Fruit fly (Drosophila melanogaster) whole organism, embryonic: ENCODE measurements around the gene Sf3b3.
A peak's percentile ranks its signal among the peaks of the same experiment; 100 is the strongest.

Source experiments
- B-H1 ChIP-seq: fragments of 200-800 bp; sonication (Bioruptor generic); IDR thresholded peaks from 3 replicates; pipeline ENCODE4 v1.3.6; 2022; ENCODE audit warnings: missing biosample characterization, missing genetic modification characterization
- CG1024 ChIP-seq: fragments of 200-800 bp; sonication (Bioruptor generic); IDR thresholded peaks from 2 replicates; pipeline ENCODE4 v1.3.6; 2022; ENCODE audit warnings: missing biosample characterization, missing genetic modification characterization
- CG11560 ChIP-seq: fragments of 200-800 bp; sonication (Bioruptor generic); IDR thresholded peaks from 3 replicates; pipeline ENCODE4 v1.3.6; 2022; ENCODE audit warnings: missing biosample characterization, missing genetic modification characterization
- CG14710 ChIP-seq: fragments of 200-800 bp; sonication (Bioruptor generic); optimal IDR thresholded peaks from 3 replicates; lab custom pipeline; 2019; ENCODE audit warnings: missing biosample characterization, mild to moderate bottlenecking, missing genetic modification characterization, moderate library complexity
- CG15601 ChIP-seq: fragments of 200-800 bp; sonication (Bioruptor generic); optimal IDR thresholded peaks from 3 replicates; lab custom pipeline; 2019; ENCODE audit warnings: missing biosample characterization, mild to moderate bottlenecking, missing genetic modification characterization, moderate library complexity
- CG15696 ChIP-seq: fragments of 200-800 bp; sonication (Bioruptor generic); optimal IDR thresholded peaks from 2 replicates; lab custom pipeline; 2019; ENCODE audit warnings: missing biosample characterization, mild to moderate bottlenecking, missing genetic modification characterization, moderate library complexity
- CG17328 ChIP-seq: fragments of 200-800 bp; sonication (Bioruptor generic); IDR thresholded peaks from 2 replicates; pipeline ENCODE4 v1.3.6; 2022; ENCODE audit warnings: missing biosample characterization, missing genetic modification characterization
- CG17361 ChIP-seq: fragments of 200-800 bp; sonication (Bioruptor generic); IDR thresholded peaks from 3 replicates; pipeline ENCODE4 v1.3.6; 2022; ENCODE audit warnings: missing biosample characterization, missing genetic modification characterization
- CG18262 ChIP-seq: fragments of 200-800 bp; optimal IDR thresholded peaks from 3 replicates; lab custom pipeline; 2019; ENCODE audit warnings: missing biosample characterization, mild to moderate bottlenecking, missing genetic modification characterization, moderate library complexity
- CG18599 ChIP-seq: fragments of 200-800 bp; sonication (Bioruptor generic); optimal IDR thresholded peaks from 3 replicates; lab custom pipeline; 2017; ENCODE audit warnings: missing biosample characterization, missing genetic modification characterization, mild to moderate bottlenecking, moderate library complexity, missing genetic modification reagents
- CG2129 ChIP-seq: fragments of 200-800 bp; sonication (Bioruptor generic); IDR thresholded peaks from 2 replicates; pipeline ENCODE4 v1.3.6; 2022; ENCODE audit warnings: missing biosample characterization, missing genetic modification characterization; ENCODE audit not compliant: partially characterized antibody
- CG2712 ChIP-seq: fragments of 200-800 bp; optimal IDR thresholded peaks from 3 replicates; lab custom pipeline; 2019; ENCODE audit warnings: missing biosample characterization, mild to moderate bottlenecking, missing genetic modification characterization, moderate library complexity
- CG3995 ChIP-seq: fragments of 200-800 bp; sonication (Bioruptor generic); optimal IDR thresholded peaks from 3 replicates; lab custom pipeline; 2016; ENCODE audit warnings: missing biosample characterization, missing genetic modification characterization
- CG4707 ChIP-seq: fragments of 200-800 bp; sonication (Bioruptor generic); optimal IDR thresholded peaks from 2 replicates; lab custom pipeline; 2018; ENCODE audit warnings: missing biosample characterization, mild to moderate bottlenecking, missing genetic modification characterization, moderate library complexity
- CG5953 ChIP-seq: fragments of 200-800 bp; sonication (Bioruptor generic); IDR thresholded peaks from 2 replicates; pipeline ENCODE4 v1.3.6; 2022; ENCODE audit warnings: missing biosample characterization, missing genetic modification characterization
- CG7372 ChIP-seq: fragments of 200-800 bp; sonication (Bioruptor generic); IDR thresholded peaks from 2 replicates; pipeline ENCODE4 v1.3.6; 2022; ENCODE audit warnings: missing biosample characterization, missing genetic modification characterization
- CG7839 ChIP-seq: fragments of 200-800 bp; sonication (Bioruptor generic); optimal IDR thresholded peaks from 3 replicates; lab custom pipeline; 2018; ENCODE audit warnings: missing biosample characterization, mild to moderate bottlenecking, missing genetic modification characterization, moderate library complexity
- CG8924 ChIP-seq: fragments of 200-800 bp; optimal IDR thresholded peaks from 3 replicates; lab custom pipeline; 2019; ENCODE audit warnings: missing biosample characterization, mild to moderate bottlenecking, missing genetic modification characterization, moderate library complexity
- CG9727 ChIP-seq: fragments of 200-800 bp; sonication (Bioruptor generic); optimal IDR thresholded peaks from 3 replicates; lab custom pipeline; 2017; ENCODE audit warnings: missing biosample characterization, mild to moderate bottlenecking, missing genetic modification characterization
- Chrac-16 ChIP-seq: fragments of 200-800 bp; sonication (Bioruptor generic); optimal IDR thresholded peaks from 3 replicates; lab custom pipeline; 2016; ENCODE audit warnings: missing biosample characterization, missing genetic modification characterization
- Dek ChIP-seq: fragments of 200-800 bp; sonication (Bioruptor generic); optimal IDR thresholded peaks from 3 replicates; lab custom pipeline; 2019; ENCODE audit warnings: missing biosample characterization, mild to moderate bottlenecking, missing genetic modification characterization, moderate library complexity
- Doc3 ChIP-seq: fragments of 200-800 bp; sonication (Bioruptor generic); IDR thresholded peaks from 3 replicates; pipeline ENCODE4 v1.3.6; 2022; ENCODE audit warnings: missing biosample characterization, missing genetic modification characterization; ENCODE audit not compliant: partially characterized antibody
- Fer1 ChIP-seq: fragments of 200-800 bp; sonication (Bioruptor generic); optimal IDR thresholded peaks from 2 replicates; lab custom pipeline; 2017; ENCODE audit warnings: missing biosample characterization, mild to moderate bottlenecking, missing genetic modification characterization
- Hr51 ChIP-seq, 2 experiments: fragments of 200-800 bp; sonication (Bioruptor generic); optimal IDR thresholded peaks; 2 replicates in 1 of 2; 3 replicates in 1 of 2; lab custom pipeline; 2016 to 2018; ENCODE audit warnings: missing biosample characterization in 2 of 2, missing genetic modification characterization in 2 of 2, mild to moderate bottlenecking in 1 of 2, moderate library complexity in 1 of 2
- Hsf ChIP-seq: fragments of 200-800 bp; sonication (Bioruptor generic); optimal IDR thresholded peaks from 3 replicates; lab custom pipeline; 2016; ENCODE audit warnings: missing biosample characterization, missing genetic modification characterization
- NC2α ChIP-seq: fragments of 200-800 bp; sonication (Bioruptor generic); optimal IDR thresholded peaks from 2 replicates; lab custom pipeline; 2016; ENCODE audit warnings: missing biosample characterization, missing genetic modification characterization
- NC2β ChIP-seq: fragments of 200-800 bp; sonication (Bioruptor generic); optimal IDR thresholded peaks from 2 replicates; lab custom pipeline; 2016; ENCODE audit warnings: missing biosample characterization, missing genetic modification characterization
- Six4 ChIP-seq: fragments of 200-800 bp; sonication (Bioruptor generic); optimal IDR thresholded peaks from 2 replicates; lab custom pipeline; 2016; ENCODE audit warnings: missing biosample characterization, missing genetic modification characterization
- Sry-δ ChIP-seq: fragments of 200-800 bp; sonication (Bioruptor generic); optimal IDR thresholded peaks from 2 replicates; lab custom pipeline; 2016; ENCODE audit warnings: missing biosample characterization, missing genetic modification characterization
- Ssrp ChIP-seq: fragments of 200-800 bp; sonication (Bioruptor generic); optimal IDR thresholded peaks from 2 replicates; lab custom pipeline; 2018; ENCODE audit warnings: missing biosample characterization, mild to moderate bottlenecking, missing genetic modification characterization, moderate library complexity
- Xrp1 ChIP-seq: fragments of 200-800 bp; sonication (Bioruptor generic); IDR thresholded peaks from 2 replicates; pipeline ENCODE4 v1.3.6; 2022; ENCODE audit warnings: missing biosample characterization, missing genetic modification characterization
- abd-A ChIP-seq: fragments of 200-800 bp; sonication (Bioruptor generic); optimal IDR thresholded peaks from 3 replicates; lab custom pipeline; 2019; ENCODE audit warnings: missing biosample characterization, mild to moderate bottlenecking, missing genetic modification characterization, moderate library complexity
- ap ChIP-seq: fragments of 200-800 bp; sonication (Bioruptor generic); IDR thresholded peaks from 2 replicates; pipeline ENCODE4 v1.3.6; 2022; ENCODE audit warnings: missing biosample characterization, missing genetic modification characterization
- cas ChIP-seq: fragments of 200-800 bp; sonication (Bioruptor generic); IDR thresholded peaks from 2 replicates; pipeline ENCODE4 v1.3.6; 2022; ENCODE audit warnings: missing biosample characterization, missing genetic modification characterization
- ems ChIP-seq: fragments of 200-800 bp; sonication (Bioruptor generic); optimal IDR thresholded peaks from 3 replicates; lab custom pipeline; 2016; ENCODE audit warnings: missing biosample characterization, missing genetic modification characterization
- en ChIP-seq: fragments of 200-800 bp; sonication (Bioruptor generic); optimal IDR thresholded peaks from 2 replicates; lab custom pipeline; 2016; ENCODE audit warnings: missing biosample characterization, missing genetic modification characterization
- esg ChIP-seq: fragments of 200-800 bp; sonication (Bioruptor generic); conservative IDR thresholded peaks from 2 replicates; pipeline ENCODE4 v1.3.6; 2022; ENCODE audit warnings: missing biosample characterization, missing genetic modification characterization
- gce ChIP-seq: fragments of 200-800 bp; sonication (Bioruptor generic); IDR thresholded peaks from 3 replicates; pipeline ENCODE4 v1.3.6; 2022; ENCODE audit warnings: missing biosample characterization, missing genetic modification characterization
- gcm ChIP-seq: fragments of 200-800 bp; sonication (Bioruptor generic); optimal IDR thresholded peaks from 2 replicates; lab custom pipeline; 2019; ENCODE audit warnings: missing biosample characterization, mild to moderate bottlenecking, missing genetic modification characterization, moderate library complexity
- ind ChIP-seq: fragments of 200-800 bp; sonication (Bioruptor generic); optimal IDR thresholded peaks from 3 replicates; lab custom pipeline; 2016; ENCODE audit warnings: missing biosample characterization, missing genetic modification characterization
- insv ChIP-seq, 2 experiments: fragments of 200-800 bp; sonication (Bioruptor generic); optimal IDR thresholded peaks; 3 replicates each; lab custom pipeline; 2016 to 2018; ENCODE audit warnings: missing biosample characterization in 2 of 2, missing genetic modification characterization in 2 of 2
- ken ChIP-seq: fragments of 200-800 bp; sonication (Bioruptor generic); IDR thresholded peaks from 3 replicates; pipeline ENCODE4 v1.3.6; 2022; ENCODE audit warnings: missing biosample characterization, missing genetic modification characterization
- knrl ChIP-seq: fragments of 200-800 bp; sonication (Bioruptor generic); IDR thresholded peaks from 3 replicates; pipeline ENCODE4 v1.3.6; 2022; ENCODE audit warnings: missing biosample characterization, missing genetic modification characterization; ENCODE audit not compliant: partially characterized antibody
- lab ChIP-seq: fragments of 200-800 bp; sonication (Bioruptor generic); optimal IDR thresholded peaks from 3 replicates; lab custom pipeline; 2017; ENCODE audit warnings: missing biosample characterization, missing genetic modification characterization, mild to moderate bottlenecking, moderate library complexity, missing genetic modification reagents
- maf-S ChIP-seq: fragments of 200-800 bp; sonication (Bioruptor generic); optimal IDR thresholded peaks from 2 replicates; lab custom pipeline; 2016; ENCODE audit warnings: missing biosample characterization, missing genetic modification characterization
- mam ChIP-seq: fragments of 200-800 bp; sonication (Bioruptor generic); optimal IDR thresholded peaks from 3 replicates; lab custom pipeline; 2016; ENCODE audit warnings: missing biosample characterization, missing genetic modification characterization
- oc ChIP-seq: fragments of 200-800 bp; sonication (Bioruptor generic); optimal IDR thresholded peaks from 2 replicates; lab custom pipeline; 2018; ENCODE audit warnings: missing biosample characterization, mild to moderate bottlenecking, missing genetic modification characterization, moderate library complexity
- shn ChIP-seq: fragments of 200-800 bp; sonication (Bioruptor generic); optimal IDR thresholded peaks from 3 replicates; lab custom pipeline; 2016; ENCODE audit warnings: missing biosample characterization, missing genetic modification characterization
- sisA ChIP-seq: fragments of 200-800 bp; sonication (Bioruptor generic); IDR thresholded peaks from 2 replicates; pipeline ENCODE4 v1.3.6; 2022; ENCODE audit warnings: missing biosample characterization, missing genetic modification characterization
- tgo ChIP-seq: fragments of 200-800 bp; sonication (Bioruptor generic); IDR thresholded peaks from 3 replicates; pipeline ENCODE4 v1.3.6; 2022; ENCODE audit warnings: missing biosample characterization, missing genetic modification characterization
- trh ChIP-seq: fragments of 200-800 bp; sonication (Bioruptor generic); optimal IDR thresholded peaks from 2 replicates; lab custom pipeline; 2016; ENCODE audit warnings: missing biosample characterization, missing genetic modification characterization

Gene Sf3b3

dm6 chr3L:813229-813837 lies 19.9 kb downstream of the Sf3b3 start:
- TF ChIP-seq CG7372 (no peak), CG15696 (tag; lab: Kevin White, UChicago) (no peak), Doc3 (GFP tag; lab: Robert Waterston, UW) (no peak), CG2129 (GFP tag; lab: Robert Waterston, UW) (no peak), oc (no peak), CG8924 (tag; lab: Kevin White, UChicago) (no peak), lab (GFP tag; lab: Kevin White, UChicago) (no peak), Ssrp (no peak), ems (GFP tag; lab: Kevin White, UChicago) (no peak), tgo (no peak), CG7839 (tag; lab: Kevin White, UChicago) (peak; percentile 28), trh (no peak), CG11560 (tag; lab: Robert Waterston, UW) (no peak), insv (GFP tag; optimal IDR thresholded peaks at IDR 0.05; lab: Kevin White, UChicago) (no peak), CG14710 (tag; lab: Kevin White, UChicago) (no peak), gcm (GFP tag; lab: Kevin White, UChicago) (peak; percentile 7), Six4 (GFP tag; lab: Kevin White, UChicago) (no peak), Hsf (no peak), ken (GFP tag; lab: Robert Waterston, UW) (no peak), en (GFP tag; lab: Kevin White, UChicago) (no peak), abd-A (tag; lab: Kevin White, UChicago) (no peak), B-H1 (no peak), CG17361 (GFP tag; lab: Robert Waterston, UW) (0 out of 3 replicates have a peak, but pooled peaks have one; percentile 14), shn (no peak), Fer1 (GFP tag; lab: Kevin White, UChicago) (no peak), CG3995 (GFP tag; lab: Kevin White, UChicago) (no peak), maf-S (GFP tag; lab: Kevin White, UChicago) (no peak), ap (no peak), CG2712 (tag; lab: Kevin White, UChicago) (peak; percentile 23), Xrp1 (GFP tag; lab: Robert Waterston, UW) (no peak; the same call in 1 of the 2 replicates), CG5953 (no peak), knrl (no peak), mam (GFP tag; lab: Kevin White, UChicago) (no peak), CG1024 (GFP tag; lab: Robert Waterston, UW) (peak; percentile 8; the same call in 1 of the 2 replicates), Sry-δ (GFP tag; lab: Kevin White, UChicago) (no peak), CG15601 (tag; lab: Kevin White, UChicago) (no peak), cas (no peak), esg (GFP tag; lab: Robert Waterston, UW) (no peak), NC2β (GFP tag; lab: Kevin White, UChicago) (no peak), CG18599 (no peak), ind (GFP tag; lab: Kevin White, UChicago) (no peak), NC2α (GFP tag; lab: Kevin White, UChicago) (peak; percentile 2), CG9727 (GFP tag; lab: Kevin White, UChicago) (no peak), Hr51 (GFP tag; optimal IDR thresholded peaks at IDR 0.05; lab: Kevin White, UChicago) (peak in 1 of 2 experiments; percentile 15), CG17328 (GFP tag; lab: Robert Waterston, UW) (0 out of 2 replicates have a peak, but pooled peaks have one; percentile 30), Dek (tag; lab: Kevin White, UChicago) (no peak), Chrac-16 (no peak), gce (GFP tag; lab: Robert Waterston, UW) (no peak), CG18262 (tag; lab: Kevin White, UChicago) (peak; percentile 42), CG4707 (GFP tag; lab: Kevin White, UChicago) (no peak), sisA (peak; percentile 31; the same call in 1 of the 2 replicates)
